Fruit fly (Drosophila melanogaster): ENCODE measurements around the gene dnd.
A peak's percentile ranks its signal among the peaks of the same experiment; 100 is the strongest.

Gene dnd

DNA sequence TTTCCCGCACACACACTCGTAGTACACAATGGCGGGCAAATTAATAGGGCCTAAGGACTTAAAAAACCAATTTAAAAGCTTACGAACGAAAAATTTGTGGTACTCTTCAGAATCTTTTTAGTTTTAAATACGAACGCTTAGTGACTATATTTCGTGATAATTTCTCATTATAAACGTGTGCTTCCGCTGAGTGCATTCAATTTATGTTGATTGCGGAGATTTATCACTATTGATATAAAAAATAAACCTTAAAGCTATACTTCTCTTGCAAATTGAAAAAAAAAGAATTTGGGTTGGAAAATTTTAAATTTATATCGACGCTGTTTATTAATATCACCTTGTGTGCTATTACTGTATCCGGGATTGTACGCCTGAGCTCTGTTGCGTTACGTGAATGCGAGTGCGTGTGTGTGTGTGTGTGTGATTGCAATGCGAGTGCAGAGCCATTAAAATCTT is 38.1 kb downstream of the dnd start (continued):
- TF ChIP-seq run (tag; optimal IDR thresholded peaks at IDR 0.05) = peak; percentile 0
- TF ChIP-seq Hr78 (GFP tag; optimal IDR thresholded peaks at IDR 0.05) = peak in 1 of 2 experiments; percentile 49
- no peak for TF ChIP-seq danr (GFP tag; IDR thresholded peaks at IDR 0.05)
- peak; percentile 59 for TF ChIP-seq Ada2b (GFP tag; IDR thresholded peaks at IDR 0.05)
- TF ChIP-seq CG34422 (GFP tag; IDR thresholded peaks at IDR 0.05) = peak; percentile 44; the same call in 2 of the 3 replicates
- peak; percentile 63 for TF ChIP-seq CG16815 (GFP tag; optimal IDR thresholded peaks at IDR 0.05)
- no peak for TF ChIP-seq oc (tag; optimal IDR thresholded peaks at IDR 0.05)
- TF ChIP-seq pzg (GFP tag; optimal IDR thresholded peaks at IDR 0.05) = no peak
- peak; percentile 74 for TF ChIP-seq nerfin-1 (tag; optimal IDR thresholded peaks at IDR 0.05)
- peak; percentile 82 for TF ChIP-seq zen (tag; optimal IDR thresholded peaks at IDR 0.05)
- no peak for TF ChIP-seq CG13287 (GFP tag; IDR thresholded peaks at IDR 0.05; ENCODE audit: partially characterized antibody)
- peak; percentile 62 for TF ChIP-seq CG18619 (GFP tag; optimal IDR thresholded peaks at IDR 0.05)
- no peak for TF ChIP-seq sc (optimal IDR thresholded peaks at IDR 0.05)
- TF ChIP-seq sc (GFP tag; optimal IDR thresholded peaks at IDR 0.05) = peak; percentile 53
- TF ChIP-seq org-1 (GFP tag; optimal IDR thresholded peaks at IDR 0.05) = peak; percentile 78
- no peak for TF ChIP-seq CG11560 (tag; IDR thresholded peaks at IDR 0.05)
- TF ChIP-seq CG14667 (GFP tag; IDR thresholded peaks at IDR 0.05) = peak; percentile 32; the same call in 1 of the 2 replicates
- no peak for TF ChIP-seq CG6791 (GFP tag; IDR thresholded peaks at IDR 0.05; ENCODE audit: partially characterized antibody)
- TF ChIP-seq CG10959 (GFP tag; IDR thresholded peaks at IDR 0.05) = peak; percentile 58
- peak; percentile 39 for TF ChIP-seq Myb (GFP tag; optimal IDR thresholded peaks at IDR 0.05)
- TF ChIP-seq Lhr (GFP tag; optimal IDR thresholded peaks at IDR 0.05) = peak; percentile 35
- peak; percentile 67 for TF ChIP-seq CG16863 (GFP tag; optimal IDR thresholded peaks at IDR 0.05)
- TF ChIP-seq CG7271 (tag; optimal IDR thresholded peaks at IDR 0.05) = peak; percentile 51
- no peak for TF ChIP-seq CG1792 (GFP tag; optimal IDR thresholded peaks at IDR 0.05)
- no peak; the same call in 1 of the 2 replicates for TF ChIP-seq Rfx (GFP tag; IDR thresholded peaks at IDR 0.05)
- TF ChIP-seq ci (GFP tag; IDR thresholded peaks at IDR 0.05) = 0 out of 3 replicates have a peak, but pooled peaks have one; percentile 13
- TF ChIP-seq NC2α (GFP tag; optimal IDR thresholded peaks at IDR 0.05) = peak; percentile 7
- TF ChIP-seq Dek (tag; optimal IDR thresholded peaks at IDR 0.05) = peak; percentile 15
- TF ChIP-seq Rx (GFP tag; IDR thresholded peaks at IDR 0.05) = no peak
- TF ChIP-seq seq (GFP tag; IDR thresholded peaks at IDR 0.05) = 0 out of 2 replicates have a peak, but pooled peaks have one; percentile 38
- peak; percentile 29 for TF ChIP-seq NK7.1 (GFP tag; optimal IDR thresholded peaks at IDR 0.05)
- peak; percentile 11 for TF ChIP-seq CG18011 (GFP tag; optimal IDR thresholded peaks at IDR 0.05)
- TF ChIP-seq ATbp (GFP tag; optimal IDR thresholded peaks at IDR 0.05) = peak; percentile 57
- TF ChIP-seq Tbp (GFP tag; optimal IDR thresholded peaks at IDR 0.05) = no peak
- TF ChIP-seq CG3407 (GFP tag; optimal IDR thresholded peaks at IDR 0.05) = peak; percentile 46
- no peak for TF ChIP-seq CG6765 (GFP tag; optimal IDR thresholded peaks at IDR 0.05)
- no peak for TF ChIP-seq CG6175 (GFP tag; IDR thresholded peaks at IDR 0.05)
- TF ChIP-seq Max (GFP tag; optimal IDR thresholded peaks at IDR 0.05) = peak; percentile 57
- no peak for TF ChIP-seq CG16813 (GFP tag; IDR thresholded peaks at IDR 0.05; ENCODE audit: partially characterized antibody)
- 0 out of 3 replicates have a peak, but pooled peaks have one; percentile 26 for TF ChIP-seq ase (GFP tag; IDR thresholded peaks at IDR 0.05)
- no peak for TF ChIP-seq tup (GFP tag; optimal IDR thresholded peaks at IDR 0.05)
- no peak for TF ChIP-seq knrl (GFP tag; IDR thresholded peaks at IDR 0.05; ENCODE audit: partially characterized antibody)
- TF ChIP-seq CG11723 (GFP tag; optimal IDR thresholded peaks at IDR 0.05) = peak; percentile 51
- TF ChIP-seq sd (tag; optimal IDR thresholded peaks at IDR 0.05) = no peak
- TF ChIP-seq CG30431 (GFP tag; optimal IDR thresholded peaks at IDR 0.05) = peak; percentile 66
- TF ChIP-seq CG14050 (GFP tag; IDR thresholded peaks at IDR 0.05) = peak; percentile 21; the same call in 2 of the 3 replicates
- TF ChIP-seq gt (GFP tag; IDR thresholded peaks at IDR 0.05) = no peak
- TF ChIP-seq CG3726 (GFP tag; IDR thresholded peaks at IDR 0.05) = no peak
- peak; percentile 19 for TF ChIP-seq CG12236 (GFP tag; optimal IDR thresholded peaks at IDR 0.05)
- TF ChIP-seq CG9437 (GFP tag; optimal IDR thresholded peaks at IDR 0.05) = peak; percentile 79

Measured in whole organism, embryonic.